Worm (Caenorhabditis elegans) whole organism, young adult: ENCODE results near the gene B0228.8.

Source experiments
- Y67H2A.10 ChIP-seq: fragments of 200-800 bp; sonication (Bioruptor generic); conservative IDR thresholded peaks from 2 replicates; pipeline ENCODE4 v1.3.6; 2022; ENCODE audit warnings: missing genetic modification reagents, missing genetic modification characterization, missing compliant biosample characterization
- ama-1 ChIP-seq, 3 experiments: fragments of 150-350 bp in 1 of 3; sonication (generic microtip) in 2 of 3; optimal IDR thresholded peaks; 2 replicates each; lab custom pipeline; 2014 to 2018; ENCODE audit warnings: missing biosample characterization in 2 of 3, missing genetic modification characterization in 2 of 3, missing genetic modification reagents in 2 of 3
- lsl-1 ChIP-seq: fragments of 200-800 bp; sonication (Bioruptor generic); optimal IDR thresholded peaks from 2 replicates; lab custom pipeline; 2018; ENCODE audit warnings: mild to moderate bottlenecking, missing genetic modification characterization, moderate library complexity, missing compliant biosample characterization

DNA sequence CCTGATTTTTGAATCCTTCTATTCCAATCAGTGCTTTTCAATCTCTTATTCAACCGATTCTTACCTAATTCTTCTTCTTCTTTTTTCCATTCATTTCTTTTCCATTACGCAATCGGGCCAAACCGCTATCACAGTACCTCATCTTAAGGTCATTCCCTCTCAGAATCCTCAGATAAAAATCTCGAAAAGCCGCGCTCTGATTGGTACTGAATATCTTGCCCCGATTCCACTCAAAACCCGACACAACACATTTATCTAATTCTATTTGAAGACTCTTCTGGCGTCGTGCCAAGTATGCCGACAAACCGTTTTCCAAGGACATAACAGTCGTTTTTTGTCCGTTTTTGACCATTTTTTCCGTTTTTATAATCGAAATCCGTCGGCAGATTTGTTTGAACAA is 40.6 kb upstream of the B0228.8 start:
- TF ChIP-seq ama-1 (optimal IDR thresholded peaks at IDR 0.05; lab: Kevin White, UChicago), result no peak
- TF ChIP-seq ama-1 (GFP tag; optimal IDR thresholded peaks at IDR 0.05; lab: Kevin White, UChicago), result no peak
- TF ChIP-seq Y67H2A.10 (GFP tag; lab: Robert Waterston, UW), result no peak
- no peak for TF ChIP-seq lsl-1
